Worm (Caenorhabditis elegans): ENCODE measurements around the gene ZK593.3.

The ZK593.3 gene

DNA sequence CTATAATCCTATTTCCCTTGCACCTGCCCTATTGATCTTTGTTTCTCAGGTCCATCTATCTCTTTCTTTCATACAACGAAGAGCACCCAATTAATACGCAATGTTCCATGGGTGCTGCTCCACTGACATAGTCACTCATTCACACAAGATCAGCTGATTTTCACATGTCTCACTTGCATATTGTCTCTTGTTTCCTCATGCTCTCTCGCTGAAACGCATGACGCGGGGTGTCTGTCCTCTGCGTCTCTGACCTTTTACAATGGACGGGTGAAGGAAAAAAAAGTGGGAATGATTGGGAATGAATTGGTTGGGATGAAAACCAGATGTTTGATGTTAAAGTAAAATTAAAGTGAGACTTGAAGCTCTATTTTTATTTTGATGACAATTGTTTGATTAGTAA lies 19.8 kb downstream of the ZK593.3 start (continued):
- no peak for TF ChIP-seq nhr-12 (tag; optimal IDR thresholded peaks at IDR 0.05)
- TF ChIP-seq ztf-11 (tag; optimal IDR thresholded peaks at IDR 0.05) = no peak

DNA sequence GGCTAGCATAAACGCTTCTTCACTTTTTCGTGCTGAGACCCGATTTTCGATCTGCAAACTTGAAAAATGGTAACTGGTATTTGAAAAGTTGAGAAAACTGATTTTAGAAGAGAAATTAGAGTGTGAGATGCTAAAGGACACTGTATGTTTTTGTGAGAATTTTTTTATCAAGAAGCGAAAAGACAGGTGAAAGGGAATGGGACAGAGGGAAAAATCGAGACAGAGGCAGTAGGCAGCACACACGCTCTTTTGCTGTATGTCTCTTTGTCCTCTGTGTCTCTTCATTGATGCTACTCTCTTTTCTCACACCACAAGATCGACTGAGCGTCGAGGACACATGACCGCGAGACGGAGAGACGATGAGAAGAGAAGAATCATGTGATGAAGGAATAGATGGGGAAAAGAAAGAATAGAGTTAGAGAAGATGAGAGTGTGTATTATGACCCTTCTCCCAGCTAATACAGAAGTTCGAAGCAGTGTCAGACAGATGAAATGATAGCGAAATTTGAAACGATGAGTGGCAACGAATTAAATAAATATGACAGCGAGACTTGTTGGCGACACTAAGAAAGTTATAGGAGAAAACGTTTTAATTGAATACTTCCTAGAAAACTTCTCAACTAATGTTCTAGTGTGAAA lies 20.5 kb downstream of the ZK593.3 start, which contains the start of gene lgg-2:
Gene lgg-2 (minus strand): TSS at position 51 of the 639 bp plus-strand sequence.
- TF ChIP-seq ztf-11 (tag; optimal IDR thresholded peaks at IDR 0.05) (no peak), ceh-28 (tag; optimal IDR thresholded peaks at IDR 0.05) (peak; percentile 93), nhr-237 (tag; optimal IDR thresholded peaks at IDR 0.05) (no peak), nhr-11 (tag; optimal IDR thresholded peaks at IDR 0.05) (peak; percentile 90), nhr-25 (tag; optimal IDR thresholded peaks at IDR 0.05) (peak; percentile 98), hmg-11 (tag; optimal IDR thresholded peaks at IDR 0.05) (peak; percentile 78), unc-62 (GFP tag; optimal IDR thresholded peaks at IDR 0.05) (peak; percentile 94), daf-12 (tag; optimal IDR thresholded peaks at IDR 0.05) (no peak), fos-1 (tag; optimal IDR thresholded peaks at IDR 0.05) (peak; percentile 79), elt-3 (tag; optimal IDR thresholded peaks at IDR 0.05) (peak in 2 of 3 experiments; percentile 33 to 49), elt-1 (tag; optimal IDR thresholded peaks at IDR 0.05) (peak; percentile 88), snpc-4 (tag; optimal IDR thresholded peaks at IDR 0.05) (peak; percentile 78), elt-2 (tag; optimal IDR thresholded peaks at IDR 0.05) (peak; percentile 92), nhr-43 (tag; optimal IDR thresholded peaks at IDR 0.05; ENCODE audit: poor library complexity, severe bottlenecking) (peak; percentile 95), nhr-23 (tag; optimal IDR thresholded peaks at IDR 0.05) (peak; percentile 99), ceh-16 (tag; optimal IDR thresholded peaks at IDR 0.05) (no peak), lin-15B (tag; optimal IDR thresholded peaks at IDR 0.05) (peak; percentile 82), fkh-10 (GFP tag; optimal IDR thresholded peaks at IDR 0.05) (peak; percentile 44), fkh-2 (tag; optimal IDR thresholded peaks at IDR 0.05) (no peak), pha-4 (tag; optimal IDR thresholded peaks at IDR 0.05) (peak; percentile 95), ama-1 (optimal IDR thresholded peaks at IDR 0.05) (peak; percentile 73), eor-1 (tag; optimal IDR thresholded peaks at IDR 0.05) (peak in 1 of 2 experiments; percentile 63), nhr-28 (tag; optimal IDR thresholded peaks at IDR 0.05) (no peak), aly-2 (tag; optimal IDR thresholded peaks at IDR 0.05) (no peak), nhr-67 (tag; optimal IDR thresholded peaks at IDR 0.05) (no peak), pqm-1 (tag; optimal IDR thresholded peaks at IDR 0.05) (peak; percentile 93), zag-1 (tag; optimal IDR thresholded peaks at IDR 0.05) (no peak), skn-1 (tag; optimal IDR thresholded peaks at IDR 0.05) (peak; percentile 30), lsy-12 (tag; optimal IDR thresholded peaks at IDR 0.05) (peak; percentile 94), jun-1 (tag; optimal IDR thresholded peaks at IDR 0.05) (peak; percentile 95), egl-5 (tag; optimal IDR thresholded peaks at IDR 0.05) (peak; percentile 74), mml-1 (tag; optimal IDR thresholded peaks at IDR 0.05) (peak; percentile 30), nhr-76 (tag; optimal IDR thresholded peaks at IDR 0.05) (no peak), nhr-77 (tag; optimal IDR thresholded peaks at IDR 0.05) (no peak), egl-27 (tag; optimal IDR thresholded peaks at IDR 0.05) (peak; percentile 87), mdl-1 (tag; optimal IDR thresholded peaks at IDR 0.05) (peak; percentile 90), nfya-1 (tag; optimal IDR thresholded peaks at IDR 0.05; ENCODE audit: insufficient read depth) (peak; percentile 92), lin-39 (tag; optimal IDR thresholded peaks at IDR 0.05) (peak; percentile 67), tbx-2 (tag; optimal IDR thresholded peaks at IDR 0.05) (peak; percentile 88), unc-39 (tag; optimal IDR thresholded peaks at IDR 0.05) (no peak), R02D3.7 (tag; optimal IDR thresholded peaks at IDR 0.05) (peak; percentile 75), nhr-12 (tag; optimal IDR thresholded peaks at IDR 0.05) (no peak), ceh-82 (tag; optimal IDR thresholded peaks at IDR 0.05) (peak; percentile 63), ceh-9 (tag; optimal IDR thresholded peaks at IDR 0.05) (no peak), sea-2 (GFP tag; optimal IDR thresholded peaks at IDR 0.05) (no peak), ZK546.5 (tag; optimal IDR thresholded peaks at IDR 0.05) (no peak), ztf-4 (tag; optimal IDR thresholded peaks at IDR 0.05) (peak; percentile 93)
